Worm (Caenorhabditis elegans) whole organism, L1 larva: ENCODE results near the gene tat-6.

ENCODE experiments used
- C04F5.9 ChIP-seq: sonication (generic microtip); optimal IDR thresholded peaks from 2 replicates; lab custom pipeline; 2016; ENCODE audit warnings: missing genetic modification characterization, missing compliant biosample characterization
- Y116A8C.19 ChIP-seq: sonication (generic microtip); optimal IDR thresholded peaks from 2 replicates; lab custom pipeline; 2016; ENCODE audit warnings: missing compliant biosample characterization, missing genetic modification characterization, borderline replicate concordance
- aha-1 ChIP-seq: fragments of 150-350 bp; optimal IDR thresholded peaks from 2 replicates; lab custom pipeline; 2014; ENCODE audit warnings: missing biosample characterization, missing genetic modification characterization
- alr-1 ChIP-seq: fragments of 200-800 bp; sonication (Bioruptor generic); optimal IDR thresholded peaks from 2 replicates; lab custom pipeline; 2018; ENCODE audit warnings: borderline replicate concordance, mild to moderate bottlenecking, missing genetic modification characterization, missing compliant biosample characterization
- aly-2 ChIP-seq: fragments of 150-350 bp; optimal IDR thresholded peaks from 2 replicates; lab custom pipeline; 2014; ENCODE audit warnings: missing biosample characterization, missing genetic modification characterization
- ama-1 ChIP-seq: fragments of 150-350 bp; optimal IDR thresholded peaks from 2 replicates; lab custom pipeline; 2014
- ceh-8 ChIP-seq: fragments of 200-800 bp; sonication (Bioruptor generic); optimal IDR thresholded peaks from 2 replicates; lab custom pipeline; 2018; ENCODE audit warnings: mild to moderate bottlenecking, missing genetic modification characterization, moderate library complexity, missing compliant biosample characterization
- ceh-88 ChIP-seq: fragments of 200-800 bp; sonication (Bioruptor generic); IDR thresholded peaks from 2 replicates; pipeline ENCODE4 v1.3.6; 2022; ENCODE audit warnings: missing genetic modification characterization, missing compliant biosample characterization
- ceh-90 ChIP-seq: sonication (generic microtip); optimal IDR thresholded peaks from 2 replicates; lab custom pipeline; 2016; ENCODE audit warnings: missing genetic modification characterization, missing compliant biosample characterization
- dpl-1 ChIP-seq, 3 experiments: fragments of 150-350 bp in 2 of 3; sonication (generic microtip) in 1 of 3; optimal IDR thresholded peaks; 2 replicates each; lab custom pipeline; 2014 to 2017; ENCODE audit warnings: missing biosample characterization in 3 of 3, missing genetic modification characterization in 3 of 3, missing genetic modification reagents in 3 of 3
- dsc-1 ChIP-seq: sonication (generic microtip); optimal IDR thresholded peaks from 2 replicates; lab custom pipeline; 2016; ENCODE audit warnings: mild to moderate bottlenecking, missing genetic modification characterization, missing compliant biosample characterization
- efl-1 ChIP-seq, 4 experiments: fragments of 150-350 bp; optimal IDR thresholded peaks in 3 of 4; peaks in 1 of 4; 1 replicate in 1 of 4; 2 replicates in 3 of 4; lab custom pipeline; 2014; ENCODE audit warnings: missing biosample characterization in 2 of 4, missing genetic modification characterization in 2 of 4, missing genetic modification reagents in 2 of 4
- elt-2 ChIP-seq: sonication (generic microtip); optimal IDR thresholded peaks from 2 replicates; lab custom pipeline; 2016; ENCODE audit warnings: missing genetic modification characterization, mild to moderate bottlenecking, inconsistent platforms, missing compliant biosample characterization, missing genetic modification reagents
- elt-3 ChIP-seq, 6 experiments: fragments of 150-350 bp in 1 of 6; sonication (generic microtip); optimal IDR thresholded peaks; 2 replicates each; lab custom pipeline; 2017 to 2018; ENCODE audit warnings: missing biosample characterization in 6 of 6, missing genetic modification characterization in 6 of 6, inconsistent platforms in 1 of 6
- ets-5 ChIP-seq: fragments of 200-800 bp; sonication (Bioruptor generic); IDR thresholded peaks from 2 replicates; pipeline ENCODE4 v1.3.6; 2022; ENCODE audit warnings: missing genetic modification characterization, missing compliant biosample characterization
- fkh-4 ChIP-seq: sonication (generic microtip); optimal IDR thresholded peaks from 2 replicates; lab custom pipeline; 2016; ENCODE audit warnings: missing compliant biosample characterization, missing genetic modification characterization, borderline replicate concordance
- fkh-8 ChIP-seq: sonication (generic microtip); optimal IDR thresholded peaks from 2 replicates; lab custom pipeline; 2016; ENCODE audit warnings: mild to moderate bottlenecking, missing genetic modification characterization, missing compliant biosample characterization
- irx-1 ChIP-seq: sonication (generic microtip); optimal IDR thresholded peaks from 2 replicates; lab custom pipeline; 2016; ENCODE audit warnings: missing genetic modification characterization, missing compliant biosample characterization
- isw-1 ChIP-seq: fragments of 200-800 bp; sonication (Bioruptor generic); IDR thresholded peaks from 2 replicates; pipeline ENCODE4 v1.3.6; 2022; ENCODE audit warnings: missing genetic modification characterization, missing compliant biosample characterization
- lin-15B ChIP-seq: fragments of 150-350 bp; sonication (generic microtip); optimal IDR thresholded peaks from 3 replicates; lab custom pipeline; 2014; ENCODE audit warnings: missing biosample characterization, missing genetic modification characterization
- lin-35 ChIP-seq, 2 experiments: fragments of 150-350 bp; optimal IDR thresholded peaks; 2 replicates each; lab custom pipeline; 2014; ENCODE audit warnings: missing biosample characterization in 2 of 2, missing genetic modification characterization in 2 of 2, missing genetic modification reagents in 2 of 2
- lsy-2 ChIP-seq, 2 experiments: fragments of 150-350 bp; optimal IDR thresholded peaks; 2 replicates each; lab custom pipeline; 2014; ENCODE audit warnings: missing biosample characterization in 2 of 2, missing genetic modification characterization in 2 of 2
- mdl-1 ChIP-seq, 2 experiments: fragments of 150-350 bp; optimal IDR thresholded peaks; 2 replicates each; lab custom pipeline; 2014 to 2017; ENCODE audit warnings: missing biosample characterization in 2 of 2, missing genetic modification characterization in 2 of 2, inconsistent platforms in 1 of 2
- mep-1 ChIP-seq: fragments of 150-350 bp; optimal IDR thresholded peaks from 2 replicates; lab custom pipeline; 2014; ENCODE audit warnings: missing biosample characterization, missing genetic modification characterization
- nhr-12 ChIP-seq: sonication (generic microtip); optimal IDR thresholded peaks from 2 replicates; lab custom pipeline; 2017; ENCODE audit warnings: missing biosample characterization, missing genetic modification characterization
- nhr-19 ChIP-seq: fragments of 200-800 bp; sonication (Bioruptor generic); conservative IDR thresholded peaks from 2 replicates; pipeline ENCODE4 v1.3.6; 2022; ENCODE audit warnings: missing genetic modification characterization, missing compliant biosample characterization
- nhr-28 ChIP-seq: fragments of 150-350 bp; optimal IDR thresholded peaks from 2 replicates; lab custom pipeline; 2014; ENCODE audit warnings: missing biosample characterization, missing genetic modification characterization
- nhr-76 ChIP-seq: sonication (generic microtip); optimal IDR thresholded peaks from 2 replicates; lab custom pipeline; 2017; ENCODE audit warnings: missing biosample characterization, missing genetic modification characterization
- nhr-84 ChIP-seq: sonication (generic microtip); optimal IDR thresholded peaks from 2 replicates; lab custom pipeline; 2017; ENCODE audit warnings: missing biosample characterization, missing genetic modification characterization
- nhr-85 ChIP-seq: sonication (generic microtip); peaks from one replicate; lab custom pipeline; 2016; ENCODE audit warnings: missing genetic modification characterization, inconsistent platforms, missing compliant biosample characterization
- nhr-90 ChIP-seq: sonication (generic microtip); optimal IDR thresholded peaks from 2 replicates; lab custom pipeline; 2016; ENCODE audit warnings: mild to moderate bottlenecking, missing genetic modification characterization, missing compliant biosample characterization; ENCODE audit not compliant: poor library complexity
- pag-3 ChIP-seq: sonication (generic microtip); optimal IDR thresholded peaks from 2 replicates; lab custom pipeline; 2017; ENCODE audit warnings: missing genetic modification characterization, mild to moderate bottlenecking, missing compliant biosample characterization, antibody characterized with exemption, borderline replicate concordance; ENCODE audit not compliant: insufficient read depth
- snpc-4 ChIP-seq: fragments of 150-350 bp; optimal IDR thresholded peaks from 2 replicates; lab custom pipeline; 2014; ENCODE audit warnings: missing biosample characterization, missing genetic modification characterization
- sptf-1 ChIP-seq: fragments of 150-350 bp; optimal IDR thresholded peaks from 2 replicates; lab custom pipeline; 2014; ENCODE audit warnings: missing biosample characterization, missing genetic modification characterization
- swsn-7 ChIP-seq: sonication (generic microtip); optimal IDR thresholded peaks from 2 replicates; lab custom pipeline; 2016; ENCODE audit warnings: missing genetic modification characterization, missing compliant biosample characterization
- tbx-2 ChIP-seq: sonication (generic microtip); optimal IDR thresholded peaks from 2 replicates; lab custom pipeline; 2016; ENCODE audit warnings: missing genetic modification characterization, missing compliant biosample characterization
- unc-62 ChIP-seq: fragments of 150-350 bp; optimal IDR thresholded peaks from 2 replicates; lab custom pipeline; 2014; ENCODE audit warnings: missing biosample characterization, missing genetic modification reagents, missing genetic modification characterization
- vab-15 ChIP-seq: sonication (generic microtip); optimal IDR thresholded peaks from 2 replicates; lab custom pipeline; 2017; ENCODE audit warnings: missing genotype, mild to moderate bottlenecking, missing genetic modification characterization, missing compliant biosample characterization
- xbp-1 ChIP-seq: sonication (generic microtip); optimal IDR thresholded peaks from 2 replicates; lab custom pipeline; 2016; ENCODE audit warnings: missing genetic modification characterization, missing compliant biosample characterization
- ztf-11 ChIP-seq, 2 experiments: sonication (generic microtip); optimal IDR thresholded peaks; 2 replicates each; lab custom pipeline; 2016 to 2017; ENCODE audit warnings: missing genetic modification characterization in 2 of 2, missing biosample characterization in 1 of 2, missing compliant biosample characterization in 1 of 2
- ztf-4 ChIP-seq: fragments of 150-350 bp; optimal IDR thresholded peaks from 2 replicates; lab custom pipeline; 2014; ENCODE audit warnings: missing biosample characterization, missing genetic modification characterization

tat-6 gene

ce11 chrV:3104134-3104533 lies 24.8 kb upstream of the tat-6 start, which contains the start of gene str-66:
Gene str-66, minus strand, starts transcription at chrV:3104234.
- TF ChIP-seq ama-1 (lab: Kevin White, UChicago) (no peak), xbp-1 (tag; lab: Kevin White, UChicago) (no peak), aha-1 (tag; lab: Kevin White, UChicago) (no peak)

- TF ChIP-seq lin-15B (no peak), vab-15 (tag; lab: Kevin White, UChicago) (no peak), swsn-7 (tag; lab: Kevin White, UChicago) (no peak), fkh-8 (no peak), pag-3 (no peak), nhr-28 (tag; lab: Kevin White, UChicago) (no peak), ztf-4 (tag; lab: Kevin White, UChicago) (no peak), tbx-2 (tag; lab: Kevin White, UChicago) (no peak), aly-2 (tag; lab: Kevin White, UChicago) (no peak), nhr-85 (tag; lab: Kevin White, UChicago) (no peak), nhr-19 (no peak), nhr-90 (no peak), nhr-84 (tag; lab: Kevin White, UChicago) (no peak), nhr-76 (no peak), alr-1 (no peak), mep-1 (tag; lab: Kevin White, UChicago) (no peak)
Measured at ce11 chrV:3105810-3106209, 23.1 kb upstream of the tat-6 start, which contains the start of gene str-69. Gene str-69, minus strand, starts transcription at chrV:3105910.

- TF ChIP-seq snpc-4 (tag; lab: Kevin White, UChicago) (peak; percentile 25), swsn-7 (tag; lab: Kevin White, UChicago) (no peak)
Measured at ce11 chrV:3106785-3107184, 22.1 kb upstream of the tat-6 start.

- TF ChIP-seq mdl-1 (tag; optimal IDR thresholded peaks at IDR 0.05; lab: Kevin White, UChicago) = no peak
- no peak for TF ChIP-seq sptf-1 (tag; lab: Kevin White, UChicago)
- TF ChIP-seq nhr-84 (tag; lab: Kevin White, UChicago) = no peak
- TF ChIP-seq ets-5 = no peak
- TF ChIP-seq Y116A8C.19 (tag; lab: Kevin White, UChicago) = no peak
- TF ChIP-seq elt-2 (tag; lab: Kevin White, UChicago) = no peak
- TF ChIP-seq elt-3 (tag; optimal IDR thresholded peaks at IDR 0.05; lab: Kevin White, UChicago) = no peak
- TF ChIP-seq xbp-1 (tag; lab: Kevin White, UChicago) = no peak
- no peak for TF ChIP-seq ceh-88 (GFP tag; lab: Robert Waterston, UW)
- TF ChIP-seq ztf-4 (tag; lab: Kevin White, UChicago) = no peak
- no peak for TF ChIP-seq lsy-2 (tag; optimal IDR thresholded peaks at IDR 0.05; lab: Kevin White, UChicago)
- TF ChIP-seq nhr-12 (tag; lab: Kevin White, UChicago) = no peak
- no peak for TF ChIP-seq fkh-4 (tag; lab: Kevin White, UChicago)
- no peak for TF ChIP-seq ceh-8 (GFP tag; lab: Kevin White, UChicago)
- no peak for TF ChIP-seq dsc-1 (tag; lab: Kevin White, UChicago)
Measured at ce11 chrV:3107450-3107849, 21.5 kb upstream of the tat-6 start, which contains the start of gene str-68. Gene str-68, minus strand, starts transcription at chrV:3107550.

- TF ChIP-seq ceh-90 (no peak), isw-1 (GFP tag; lab: Robert Waterston, UW) (no peak), mep-1 (tag; lab: Kevin White, UChicago) (no peak), aly-2 (tag; lab: Kevin White, UChicago) (no peak), nhr-90 (no peak), lin-35 (GFP tag; optimal IDR thresholded peaks at IDR 0.05; lab: Kevin White, UChicago) (no peak), lsy-2 (tag; optimal IDR thresholded peaks at IDR 0.05; lab: Kevin White, UChicago) (no peak), dpl-1 (GFP tag; optimal IDR thresholded peaks at IDR 0.05; lab: Kevin White, UChicago) (no peak), pag-3 (no peak), tbx-2 (tag; lab: Kevin White, UChicago) (no peak), C04F5.9 (tag; lab: Kevin White, UChicago) (no peak), unc-62 (GFP tag; lab: Kevin White, UChicago) (no peak), ztf-11 (tag; optimal IDR thresholded peaks at IDR 0.05; lab: Kevin White, UChicago) (no peak), nhr-28 (tag; lab: Kevin White, UChicago) (no peak), alr-1 (no peak), efl-1 (optimal IDR thresholded peaks at IDR 0.05; lab: Kevin White, UChicago) (no peak), efl-1 (GFP tag; optimal IDR thresholded peaks at IDR 0.05 in 1 of 2; lab: Kevin White, UChicago) (no peak), vab-15 (tag; lab: Kevin White, UChicago) (no peak), irx-1 (tag; lab: Kevin White, UChicago) (no peak), lin-15B (no peak)
Measured at ce11 chrV:3112198-3112597, 16.7 kb upstream of the tat-6 start.
